Fruit fly (Drosophila melanogaster): Measurements from ENCODE around the gene Bin1.

DNA sequence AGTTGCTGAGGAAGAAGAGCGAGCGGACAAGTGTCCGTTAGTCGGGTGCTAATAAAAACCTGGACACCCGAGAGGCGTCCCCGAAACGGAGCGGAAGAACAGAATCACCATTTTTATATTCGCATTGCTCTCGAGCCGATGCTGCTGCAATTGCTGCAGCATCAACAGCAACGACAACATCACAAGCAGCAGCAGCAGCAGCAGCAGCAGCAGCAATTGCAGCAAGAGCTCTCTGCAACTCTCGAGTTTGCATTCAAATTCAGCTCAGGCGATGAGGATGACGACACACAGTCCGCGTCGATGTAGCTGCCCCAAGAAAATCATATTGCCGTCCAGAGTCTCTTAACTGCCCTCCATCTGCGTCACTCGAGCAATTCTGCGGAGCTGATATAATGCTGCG is 16.8 kb upstream of the Bin1 start:
- no peak for TF ChIP-seq psq (optimal IDR thresholded peaks at IDR 0.05)
- TF ChIP-seq h (optimal IDR thresholded peaks at IDR 0.05), result no peak
- no peak for TF ChIP-seq Myc (optimal IDR thresholded peaks at IDR 0.05)
- TF ChIP-seq insv (optimal IDR thresholded peaks at IDR 0.05), result no peak
- no peak for TF ChIP-seq Sin3A (optimal IDR thresholded peaks at IDR 0.05)

Data from Kc167 (cell line).